Worm (Caenorhabditis elegans): ENCODE measurements around the gene Y73B6BL.22.
A peak's percentile ranks its signal among the peaks of the same experiment; 100 is the strongest.

The Y73B6BL.22 gene

DNA sequence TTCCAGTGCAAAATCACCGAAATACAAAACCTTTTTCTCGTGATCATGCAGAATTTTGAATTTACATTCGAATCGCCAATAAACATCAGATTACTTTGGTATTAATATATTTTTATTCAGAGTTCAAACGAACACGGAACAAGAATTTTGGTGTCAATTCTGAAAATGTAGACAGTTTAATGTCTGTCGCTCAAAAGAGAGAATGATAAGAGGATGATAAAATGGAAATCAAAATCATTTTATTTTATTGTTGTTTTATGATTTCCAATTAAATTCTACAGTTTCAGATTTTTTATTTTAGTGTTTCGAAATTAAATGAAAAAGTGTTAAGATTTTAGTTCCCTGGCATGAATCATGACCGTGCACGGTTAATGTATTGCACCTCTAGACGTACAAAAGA, 15.9 kb upstream of the Y73B6BL.22 start:
- TF ChIP-seq unc-62 (GFP tag; optimal IDR thresholded peaks at IDR 0.05) (no peak), egl-27 (tag; optimal IDR thresholded peaks at IDR 0.05) (no peak), fos-1 (tag; optimal IDR thresholded peaks at IDR 0.05) (peak; percentile 52)

DNA sequence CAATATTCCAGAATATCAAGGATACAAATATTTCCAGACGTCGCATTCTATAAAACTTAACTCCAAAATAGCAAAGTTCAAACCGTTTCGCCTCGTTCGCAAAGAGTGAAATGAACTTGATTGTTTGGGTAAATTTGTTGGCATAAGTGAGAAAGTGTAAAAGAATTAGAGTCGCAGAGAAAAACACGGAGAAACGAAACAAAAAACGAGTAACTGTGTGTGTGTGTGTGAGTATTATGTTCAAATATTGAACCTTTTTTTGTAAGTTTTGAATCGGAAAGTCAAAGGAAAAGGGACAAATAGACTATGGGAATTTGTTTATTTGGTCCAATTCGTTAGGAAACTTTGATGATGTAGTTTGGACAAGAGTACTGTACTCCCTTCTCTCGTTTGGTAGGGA, 15.1 kb upstream of the Y73B6BL.22 start, which contains the start of gene acp-7:
Gene acp-7 (minus strand): TSS at position 101 of the 400 bp plus-strand sequence.
- no peak for TF ChIP-seq nhr-23 (tag; optimal IDR thresholded peaks at IDR 0.05)
- TF ChIP-seq ama-1 (optimal IDR thresholded peaks at IDR 0.05) = no peak
- TF ChIP-seq lsy-2 (tag; optimal IDR thresholded peaks at IDR 0.05) = no peak
- no peak for TF ChIP-seq ceh-82 (tag; optimal IDR thresholded peaks at IDR 0.05)
- TF ChIP-seq nhr-10 (tag; optimal IDR thresholded peaks at IDR 0.05) = no peak
- TF ChIP-seq elt-3 (tag; optimal IDR thresholded peaks at IDR 0.05) = no peak
- no peak for TF ChIP-seq lin-39 (tag; optimal IDR thresholded peaks at IDR 0.05)
- no peak for TF ChIP-seq mbf-1 (tag; optimal IDR thresholded peaks at IDR 0.05)
- no peak for TF ChIP-seq mdl-1 (tag; optimal IDR thresholded peaks at IDR 0.05)
- TF ChIP-seq blmp-1 (tag; optimal IDR thresholded peaks at IDR 0.05; ENCODE audit: insufficient read depth) = no peak
- no peak for TF ChIP-seq nhr-12 (tag; optimal IDR thresholded peaks at IDR 0.05)
- no peak for TF ChIP-seq ceh-16 (tag; optimal IDR thresholded peaks at IDR 0.05)
- TF ChIP-seq peb-1 (tag; optimal IDR thresholded peaks at IDR 0.05) = no peak
- TF ChIP-seq nhr-129 (tag; optimal IDR thresholded peaks at IDR 0.05) = no peak
- no peak for TF ChIP-seq unc-55 (GFP tag; optimal IDR thresholded peaks at IDR 0.05)
- TF ChIP-seq Y55F3AM.14 (GFP tag; optimal IDR thresholded peaks at IDR 0.05) = no peak

DNA sequence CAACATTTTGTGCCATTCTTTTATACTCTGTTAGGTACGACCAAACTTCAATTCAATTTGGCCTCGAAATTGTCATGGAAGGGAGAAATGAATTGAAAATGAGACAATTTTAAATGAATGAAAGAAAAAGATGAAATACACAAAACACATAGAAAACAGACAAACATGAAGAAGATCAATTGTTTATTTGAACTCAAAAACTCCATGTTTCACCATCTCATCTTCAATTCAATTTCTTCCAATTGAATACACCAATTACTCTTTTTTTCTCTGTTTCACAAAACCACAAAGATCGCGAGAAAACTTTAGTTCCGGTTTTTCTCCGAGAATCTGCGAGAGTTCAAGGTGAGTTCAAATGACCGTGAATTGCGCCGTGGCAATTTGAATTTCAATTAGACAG, 10.8 kb upstream of the Y73B6BL.22 start:
- peak; percentile 58 for TF ChIP-seq nhr-25 (tag; optimal IDR thresholded peaks at IDR 0.05)
- peak; percentile 57 for TF ChIP-seq unc-55 (GFP tag; optimal IDR thresholded peaks at IDR 0.05)
- no peak for TF ChIP-seq alr-1 (tag; optimal IDR thresholded peaks at IDR 0.05)
- TF ChIP-seq nhr-21 (tag; optimal IDR thresholded peaks at IDR 0.05) = no peak
- peak; percentile 29 for TF ChIP-seq sma-9 (GFP tag; optimal IDR thresholded peaks at IDR 0.05)
- TF ChIP-seq sma-9 (tag; optimal IDR thresholded peaks at IDR 0.05) = no peak

DNA sequence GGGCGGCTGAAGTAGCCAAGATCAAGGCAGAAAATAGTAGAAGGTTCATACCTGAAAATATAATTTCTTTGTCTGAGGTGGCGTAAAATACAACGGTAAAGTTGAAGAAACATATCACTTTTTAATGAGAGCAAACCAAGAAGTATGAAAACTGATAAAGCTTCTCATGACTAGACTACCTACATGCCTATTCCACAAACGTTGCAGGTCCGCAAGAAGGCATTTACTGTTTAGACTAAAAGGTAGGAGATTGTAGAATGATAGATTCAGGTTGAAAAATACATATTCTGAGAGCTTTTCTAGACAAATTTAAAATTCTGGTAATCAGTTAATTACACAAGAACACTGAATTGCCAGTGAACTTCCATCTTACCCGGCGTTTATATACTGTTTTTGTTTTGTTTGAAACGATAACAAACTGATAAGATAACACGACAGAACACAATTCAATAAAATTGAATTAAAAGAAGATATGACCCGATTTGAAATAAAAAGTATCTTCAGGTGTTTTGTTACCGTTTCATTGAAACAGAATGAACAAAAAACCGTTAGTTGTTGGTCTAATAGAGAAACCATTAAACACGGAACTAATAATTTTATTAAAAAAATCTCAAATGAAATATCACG, 9.7 kb upstream of the Y73B6BL.22 start, which contains the start of gene acp-6:
Gene acp-6 (minus strand): TSS at position 51 of the 627 bp plus-strand sequence.
- TF ChIP-seq sma-9 (GFP tag; optimal IDR thresholded peaks at IDR 0.05) = no peak
- no peak for TF ChIP-seq sma-9 (tag; optimal IDR thresholded peaks at IDR 0.05)
- TF ChIP-seq ceh-82 (tag; optimal IDR thresholded peaks at IDR 0.05) = no peak
- no peak for TF ChIP-seq F13H6.1 (tag; optimal IDR thresholded peaks at IDR 0.05)
- TF ChIP-seq nhr-25 (tag; optimal IDR thresholded peaks at IDR 0.05) = no peak
- no peak for TF ChIP-seq nhr-12 (tag; optimal IDR thresholded peaks at IDR 0.05)
- no peak for TF ChIP-seq fos-1 (tag; optimal IDR thresholded peaks at IDR 0.05)
- TF ChIP-seq aly-2 (tag; optimal IDR thresholded peaks at IDR 0.05) = no peak
- TF ChIP-seq mab-5 (tag; optimal IDR thresholded peaks at IDR 0.05) = no peak
- no peak for TF ChIP-seq elt-1 (tag; optimal IDR thresholded peaks at IDR 0.05)
- no peak for TF ChIP-seq dmd-4 (tag; optimal IDR thresholded peaks at IDR 0.05)
- no peak for TF ChIP-seq blmp-1 (tag; optimal IDR thresholded peaks at IDR 0.05; ENCODE audit: insufficient read depth)
- no peak for TF ChIP-seq nhr-6 (tag; optimal IDR thresholded peaks at IDR 0.05)
- TF ChIP-seq peb-1 (tag; optimal IDR thresholded peaks at IDR 0.05) = no peak

DNA sequence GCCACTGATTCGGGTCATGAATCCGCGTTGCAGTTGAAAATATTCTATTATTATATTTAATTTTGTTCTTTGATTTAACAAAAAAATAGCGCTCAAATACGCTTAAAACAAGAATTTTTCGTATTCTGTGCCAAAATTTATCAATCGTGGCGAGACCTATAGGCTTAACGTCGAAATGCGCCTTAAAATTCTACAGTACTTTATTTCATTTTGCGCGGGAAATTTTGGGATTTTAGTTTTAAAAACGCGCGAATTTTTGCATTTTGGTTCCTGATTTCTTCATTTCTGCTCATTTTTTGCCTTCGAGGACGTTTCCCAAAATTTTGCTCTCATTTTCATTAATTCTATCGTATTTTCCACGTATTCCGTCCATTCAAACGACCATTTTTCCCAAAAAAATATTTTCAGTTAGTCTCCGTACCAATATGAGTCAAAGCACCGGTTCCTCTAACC, 4.8 kb upstream of the Y73B6BL.22 start, which contains the start of gene puf-11:
Gene puf-11 (plus strand): TSS at position 403 of the 453 bp plus-strand sequence.
- TF ChIP-seq fos-1 (tag; optimal IDR thresholded peaks at IDR 0.05) (no peak), nhr-11 (tag; optimal IDR thresholded peaks at IDR 0.05) (no peak), F13H6.1 (tag; optimal IDR thresholded peaks at IDR 0.05) (no peak), Y55F3AM.14 (GFP tag; optimal IDR thresholded peaks at IDR 0.05) (no peak)

DNA sequence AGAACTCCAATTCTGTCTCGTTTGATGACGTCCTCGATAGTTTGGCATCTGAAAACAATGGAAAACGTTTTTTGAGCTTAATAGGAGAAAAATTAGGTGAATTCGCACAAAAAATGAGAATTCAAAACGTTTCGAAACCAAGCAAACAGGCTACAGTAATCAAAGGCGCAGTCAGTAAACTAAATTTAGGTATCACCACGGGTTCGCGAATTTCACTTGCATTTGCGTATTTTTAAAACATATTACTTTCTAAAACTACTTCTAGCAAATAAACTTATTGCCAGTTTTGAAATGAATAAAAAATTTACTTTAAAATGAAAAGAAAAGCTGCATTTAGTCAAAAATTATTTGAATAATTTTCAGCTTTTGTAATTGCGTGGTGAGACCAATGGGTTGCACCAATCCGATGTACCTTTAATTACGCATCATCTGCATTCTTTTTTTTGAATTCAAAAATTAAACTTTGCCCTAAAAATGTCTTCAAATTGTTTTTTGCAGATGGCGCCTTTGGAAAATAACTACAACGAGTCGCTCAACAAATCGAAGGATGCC, 2.7 kb upstream of the Y73B6BL.22 start, which contains the start of the genes Y73B6BL.23 and htp-2:
Gene Y73B6BL.23 (minus strand): TSS at position 51 of the 552 bp plus-strand sequence.
Gene htp-2 (plus strand): TSS at position 492 of the 552 bp plus-strand sequence.
- TF ChIP-seq peb-1 (tag; optimal IDR thresholded peaks at IDR 0.05) (no peak), ceh-16 (tag; optimal IDR thresholded peaks at IDR 0.05) (no peak), nhr-237 (tag; optimal IDR thresholded peaks at IDR 0.05) (no peak), lin-13 (GFP tag; optimal IDR thresholded peaks at IDR 0.05) (no peak), fos-1 (tag; optimal IDR thresholded peaks at IDR 0.05) (no peak), lsy-2 (tag; optimal IDR thresholded peaks at IDR 0.05) (no peak), ceh-82 (tag; optimal IDR thresholded peaks at IDR 0.05) (no peak)
